Fruit fly (Drosophila melanogaster) whole organism, pupa: ENCODE data around the gene MBD-R2.

Experiments used
- CG10348 ChIP-seq: fragments of 200-800 bp; sonication (Bioruptor generic); IDR thresholded peaks from 2 replicates; pipeline ENCODE4 v1.3.6; 2022; ENCODE audit warnings: missing biosample characterization, missing genetic modification characterization
- CG12605 ChIP-seq: fragments of 200-800 bp; sonication (Bioruptor generic); IDR thresholded peaks from 2 replicates; pipeline ENCODE4 v1.3.6; 2022; ENCODE audit warnings: missing biosample characterization, missing genetic modification characterization
- CG13204 ChIP-seq: fragments of 200-800 bp; sonication (Bioruptor generic); optimal IDR thresholded peaks from 2 replicates; lab custom pipeline; 2018; ENCODE audit warnings: missing biosample characterization, mild to moderate bottlenecking, missing genetic modification characterization, moderate library complexity
- CG14655 ChIP-seq: fragments of 200-800 bp; sonication (Bioruptor generic); optimal IDR thresholded peaks from 3 replicates; lab custom pipeline; 2017; ENCODE audit warnings: mild to moderate bottlenecking, missing biosample characterization, missing genetic modification reagents, missing genetic modification characterization
- CG15710 ChIP-seq: fragments of 200-800 bp; sonication (Bioruptor generic); optimal IDR thresholded peaks from 2 replicates; lab custom pipeline; 2018; ENCODE audit warnings: missing biosample characterization, mild to moderate bottlenecking, missing genetic modification characterization, moderate library complexity
- CG17806 ChIP-seq: fragments of 200-800 bp; sonication (Bioruptor generic); optimal IDR thresholded peaks from 2 replicates; lab custom pipeline; 2018; ENCODE audit warnings: missing biosample characterization, mild to moderate bottlenecking, missing genetic modification characterization, moderate library complexity
- CG32121 ChIP-seq: fragments of 200-800 bp; sonication (Bioruptor generic); IDR thresholded peaks from 2 replicates; pipeline ENCODE4 v1.3.6; 2022; ENCODE audit warnings: missing biosample characterization, missing genetic modification characterization
- CG34367 ChIP-seq: fragments of 200-800 bp; sonication (Bioruptor generic); optimal IDR thresholded peaks from 2 replicates; lab custom pipeline; 2018; ENCODE audit warnings: missing biosample characterization, mild to moderate bottlenecking, missing genetic modification characterization
- CG4496 ChIP-seq: fragments of 200-800 bp; sonication (Bioruptor generic); IDR thresholded peaks from 3 replicates; pipeline ENCODE4 v1.3.6; 2022; ENCODE audit warnings: missing biosample characterization, missing genetic modification characterization
- CG8159 ChIP-seq: fragments of 200-800 bp; sonication (Bioruptor generic); optimal IDR thresholded peaks from 3 replicates; lab custom pipeline; 2018; ENCODE audit warnings: missing biosample characterization, mild to moderate bottlenecking, missing genetic modification characterization, moderate library complexity
- CG8301 ChIP-seq: fragments of 200-800 bp; sonication (Bioruptor generic); optimal IDR thresholded peaks from 2 replicates; lab custom pipeline; 2018; ENCODE audit warnings: missing biosample characterization, mild to moderate bottlenecking, missing genetic modification characterization
- CG9948 ChIP-seq: fragments of 200-800 bp; sonication (Bioruptor generic); optimal IDR thresholded peaks from 2 replicates; lab custom pipeline; 2018; ENCODE audit warnings: missing biosample characterization, mild to moderate bottlenecking, missing genetic modification characterization, moderate library complexity
- D1 ChIP-seq: fragments of 200-800 bp; sonication (Bioruptor generic); optimal IDR thresholded peaks from 2 replicates; lab custom pipeline; 2018; ENCODE audit warnings: missing biosample characterization, mild to moderate bottlenecking, missing genetic modification characterization, moderate library complexity
- EcR ChIP-seq: fragments of 200-800 bp; sonication (Bioruptor generic); optimal IDR thresholded peaks from 3 replicates; lab custom pipeline; 2019; ENCODE audit warnings: missing biosample characterization, missing genetic modification characterization, mild to moderate bottlenecking, moderate library complexity, missing genetic modification reagents
- Ets98B ChIP-seq: fragments of 200-800 bp; sonication (Bioruptor generic); IDR thresholded peaks from 2 replicates; pipeline ENCODE4 v1.3.6; 2022; ENCODE audit warnings: missing biosample characterization, missing genetic modification characterization
- Pif1A ChIP-seq: fragments of 200-800 bp; sonication (Bioruptor generic); optimal IDR thresholded peaks from 3 replicates; lab custom pipeline; 2016; ENCODE audit warnings: missing biosample characterization, missing genetic modification characterization
- Pif1B ChIP-seq: fragments of 200-800 bp; sonication (Bioruptor generic); optimal IDR thresholded peaks from 3 replicates; lab custom pipeline; 2016; ENCODE audit warnings: missing biosample characterization, missing genetic modification characterization
- Snoo ChIP-seq: fragments of 200-800 bp; sonication (Bioruptor generic); optimal IDR thresholded peaks from 3 replicates; lab custom pipeline; 2017; ENCODE audit warnings: missing biosample characterization, mild to moderate bottlenecking, missing genetic modification characterization, inconsistent platforms
- fd96Ca ChIP-seq: fragments of 200-800 bp; sonication (Bioruptor generic); IDR thresholded peaks from 3 replicates; pipeline ENCODE4 v1.3.6; 2022; ENCODE audit warnings: missing biosample characterization, missing genetic modification characterization
- gl ChIP-seq: fragments of 200-800 bp; sonication (Bioruptor generic); optimal IDR thresholded peaks from 2 replicates; lab custom pipeline; 2018; ENCODE audit warnings: missing biosample characterization, mild to moderate bottlenecking, missing genetic modification characterization

The MBD-R2 gene

dm6 chr3R:12376828-12377227 lies 20.8 kb upstream of the MBD-R2 start, which contains the start of gene GstD6:
TSS of gene GstD6 (plus strand) at chr3R:12377128.
- TF ChIP-seq CG4496 (GFP tag; lab: Robert Waterston, UW) (no peak), gl (tag; lab: Kevin White, UChicago) (no peak), CG9948 (no peak), CG15710 (tag; lab: Kevin White, UChicago) (no peak), CG13204 (GFP tag; lab: Kevin White, UChicago) (no peak), CG34367 (tag; lab: Kevin White, UChicago) (no peak), fd96Ca (GFP tag; lab: Robert Waterston, UW) (no peak), CG14655 (no peak), Pif1A (GFP tag; lab: Kevin White, UChicago) (no peak)

- peak; percentile 76 for TF ChIP-seq EcR (GFP tag; lab: Kevin White, UChicago)
- no peak for TF ChIP-seq fd96Ca (GFP tag; lab: Robert Waterston, UW)
Observed at dm6 chr3R:12375258-12375783, 19.3 kb upstream of the MBD-R2 start, which contains the start of gene GstD5. TSS of gene GstD5 (plus strand) at chr3R:12375733.

dm6 chr3R:12373800-12374199 lies 17.7 kb upstream of the MBD-R2 start, which contains the start of gene GstD4:
TSS of gene GstD4 (plus strand) at chr3R:12374100.
- peak; percentile 21 for TF ChIP-seq EcR (GFP tag; lab: Kevin White, UChicago)
- TF ChIP-seq Pif1A (GFP tag; lab: Kevin White, UChicago), result no peak
- TF ChIP-seq, all 21 proteins: peak for 1

- TF ChIP-seq Pif1B (GFP tag; lab: Kevin White, UChicago) (no peak), CG12605 (GFP tag; lab: Robert Waterston, UW) (no peak), CG9948 (no peak), Snoo (tag; lab: Kevin White, UChicago) (no peak), CG4496 (GFP tag; lab: Robert Waterston, UW) (no peak), CG13204 (GFP tag; lab: Kevin White, UChicago) (no peak), fd96Ca (GFP tag; lab: Robert Waterston, UW) (no peak), EcR (GFP tag; lab: Kevin White, UChicago) (peak; percentile 25)
Observed at dm6 chr3R:12372800-12373199, 16.7 kb upstream of the MBD-R2 start, which contains the start of gene GstD3. TSS of gene GstD3 (plus strand) at chr3R:12373068.

- TF ChIP-seq Pif1B (GFP tag; lab: Kevin White, UChicago) (no peak), CG34367 (tag; lab: Kevin White, UChicago) (no peak), CG8301 (tag; lab: Kevin White, UChicago) (no peak), gl (tag; lab: Kevin White, UChicago) (no peak), Ets98B (GFP tag; lab: Robert Waterston, UW) (no peak), EcR (GFP tag; lab: Kevin White, UChicago) (no peak), CG4496 (GFP tag; lab: Robert Waterston, UW) (no peak), Pif1A (GFP tag; lab: Kevin White, UChicago) (no peak), CG17806 (no peak), CG15710 (tag; lab: Kevin White, UChicago) (no peak), CG12605 (GFP tag; lab: Robert Waterston, UW) (no peak), CG13204 (GFP tag; lab: Kevin White, UChicago) (no peak), CG14655 (no peak)
Observed at dm6 chr3R:12371671-12372070, 15.6 kb upstream of the MBD-R2 start, which contains the start of gene GstD2. TSS of gene GstD2 (plus strand) at chr3R:12371971.

dm6 chr3R:12370643-12370995 lies 14.6 kb upstream of the MBD-R2 start:
- TF ChIP-seq CG12605 (GFP tag; lab: Robert Waterston, UW) (peak; percentile 10; the same call in 1 of the 2 replicates), CG14655 (no peak), D1 (no peak), CG10348 (no peak), CG17806 (no peak), EcR (GFP tag; lab: Kevin White, UChicago) (peak; percentile 84)

dm6 chr3R:12369793-12370642 lies 14.0 kb upstream of the MBD-R2 start:
- no peak for TF ChIP-seq D1
- TF ChIP-seq CG4496 (GFP tag; lab: Robert Waterston, UW), result no peak
- TF ChIP-seq EcR (GFP tag; lab: Kevin White, UChicago), result no peak
- no peak for TF ChIP-seq CG12605 (GFP tag; lab: Robert Waterston, UW)
- no peak for TF ChIP-seq CG15710 (tag; lab: Kevin White, UChicago)
- no peak for TF ChIP-seq gl (tag; lab: Kevin White, UChicago)
- TF ChIP-seq CG32121 (GFP tag; lab: Robert Waterston, UW), result no peak
- no peak for TF ChIP-seq CG8301 (tag; lab: Kevin White, UChicago)
- TF ChIP-seq CG9948, result no peak
- no peak for TF ChIP-seq CG17806
- TF ChIP-seq Ets98B (GFP tag; lab: Robert Waterston, UW), result no peak
- no peak for TF ChIP-seq CG8159 (tag; lab: Kevin White, UChicago)
- no peak for TF ChIP-seq CG13204 (GFP tag; lab: Kevin White, UChicago)
- TF ChIP-seq CG14655, result no peak
- no peak for TF ChIP-seq Pif1B (GFP tag; lab: Kevin White, UChicago)
- TF ChIP-seq Pif1A (GFP tag; lab: Kevin White, UChicago), result no peak
- no peak for TF ChIP-seq fd96Ca (GFP tag; lab: Robert Waterston, UW)
- TF ChIP-seq CG10348, result no peak
